Fruit fly (Drosophila melanogaster) whole organism, embryonic: ENCODE results near the gene CG14664.
A peak's percentile ranks its signal among the peaks of the same experiment; 100 is the strongest.

Experiments used
- B-H1 ChIP-seq: fragments of 200-800 bp; sonication (Bioruptor generic); IDR thresholded peaks from 3 replicates; pipeline ENCODE4 v1.3.6; 2022; ENCODE audit warnings: missing biosample characterization, missing genetic modification characterization
- CG1024 ChIP-seq: fragments of 200-800 bp; sonication (Bioruptor generic); IDR thresholded peaks from 2 replicates; pipeline ENCODE4 v1.3.6; 2022; ENCODE audit warnings: missing biosample characterization, missing genetic modification characterization
- CG10431 ChIP-seq: fragments of 200-800 bp; sonication (Bioruptor generic); optimal IDR thresholded peaks from 3 replicates; lab custom pipeline; 2018; ENCODE audit warnings: missing biosample characterization, mild to moderate bottlenecking, missing genetic modification characterization
- CG12155 ChIP-seq: fragments of 200-800 bp; sonication (Bioruptor generic); optimal IDR thresholded peaks from 3 replicates; lab custom pipeline; 2016; ENCODE audit warnings: missing biosample characterization, missing genetic modification characterization
- CG12219 ChIP-seq: fragments of 200-800 bp; sonication (Bioruptor generic); optimal IDR thresholded peaks from 3 replicates; lab custom pipeline; 2018; ENCODE audit warnings: missing biosample characterization, mild to moderate bottlenecking, missing genetic modification characterization
- CG12299 ChIP-seq: fragments of 200-800 bp; sonication (Bioruptor generic); optimal IDR thresholded peaks from 2 replicates; lab custom pipeline; 2018; ENCODE audit warnings: missing biosample characterization, mild to moderate bottlenecking, missing genetic modification characterization
- CG13894 ChIP-seq: fragments of 200-800 bp; sonication (Bioruptor generic); optimal IDR thresholded peaks from 3 replicates; lab custom pipeline; 2018; ENCODE audit warnings: missing biosample characterization, mild to moderate bottlenecking, missing genetic modification characterization, moderate library complexity
- CG1529 ChIP-seq: fragments of 200-800 bp; sonication (Bioruptor generic); optimal IDR thresholded peaks from 3 replicates; lab custom pipeline; 2018; ENCODE audit warnings: missing biosample characterization, missing genetic modification characterization
- CG15514 ChIP-seq: fragments of 200-800 bp; sonication (Bioruptor generic); optimal IDR thresholded peaks from 3 replicates; lab custom pipeline; 2017; ENCODE audit warnings: missing biosample characterization, missing genetic modification characterization, mild to moderate bottlenecking, moderate library complexity, missing genetic modification reagents
- CG1603 ChIP-seq: fragments of 200-800 bp; sonication (Bioruptor generic); optimal IDR thresholded peaks from 2 replicates; lab custom pipeline; 2019; ENCODE audit warnings: missing biosample characterization, mild to moderate bottlenecking, missing genetic modification characterization, moderate library complexity
- CG1647 ChIP-seq: fragments of 200-800 bp; sonication (Bioruptor generic); optimal IDR thresholded peaks from 3 replicates; lab custom pipeline; 2016; ENCODE audit warnings: missing biosample characterization, missing genetic modification characterization
- CG17802 ChIP-seq: fragments of 200-800 bp; sonication (Bioruptor generic); optimal IDR thresholded peaks from 2 replicates; lab custom pipeline; 2018; ENCODE audit warnings: missing biosample characterization, mild to moderate bottlenecking, missing genetic modification characterization, moderate library complexity
- CG2199 ChIP-seq: fragments of 200-800 bp; sonication (Bioruptor generic); IDR thresholded peaks from 3 replicates; pipeline ENCODE4 v1.3.6; 2022; ENCODE audit warnings: missing biosample characterization, missing genetic modification characterization
- CG30020 ChIP-seq: fragments of 200-800 bp; optimal IDR thresholded peaks from 2 replicates; lab custom pipeline; 2019; ENCODE audit warnings: missing biosample characterization, mild to moderate bottlenecking, missing genetic modification characterization, moderate library complexity
- CG31441 ChIP-seq: fragments of 200-800 bp; sonication (Bioruptor generic); IDR thresholded peaks from 2 replicates; pipeline ENCODE4 v1.3.6; 2022; ENCODE audit warnings: missing biosample characterization, missing genetic modification characterization
- CG32532 ChIP-seq: fragments of 200-800 bp; sonication (Bioruptor generic); IDR thresholded peaks from 2 replicates; pipeline ENCODE4 v1.3.6; 2022; ENCODE audit warnings: missing biosample characterization, missing genetic modification characterization
- CG3995 ChIP-seq: fragments of 200-800 bp; sonication (Bioruptor generic); optimal IDR thresholded peaks from 3 replicates; lab custom pipeline; 2016; ENCODE audit warnings: missing biosample characterization, missing genetic modification characterization
- CG7357 ChIP-seq: fragments of 200-800 bp; sonication (Bioruptor generic); IDR thresholded peaks from 3 replicates; pipeline ENCODE4 v1.3.6; 2022; ENCODE audit warnings: missing biosample characterization, missing genetic modification characterization
- Dfd ChIP-seq, 2 experiments: fragments of >200 bp; optimal IDR thresholded peaks; 2 replicates each; lab custom pipeline; 2017; ENCODE audit warnings: missing biosample characterization in 2 of 2, missing genetic modification characterization in 2 of 2
- Dip2 ChIP-seq: fragments of 200-800 bp; sonication (Bioruptor generic); IDR thresholded peaks from 2 replicates; pipeline ENCODE4 v1.3.6; 2022; ENCODE audit warnings: missing biosample characterization, missing genetic modification characterization
- Drgx ChIP-seq: fragments of 200-800 bp; sonication (Bioruptor generic); IDR thresholded peaks from 2 replicates; pipeline ENCODE4 v1.3.6; 2022; ENCODE audit warnings: missing biosample characterization, missing genetic modification characterization
- E2f2 ChIP-seq: fragments of 200-800 bp; sonication (Bioruptor generic); IDR thresholded peaks from 2 replicates; pipeline ENCODE4 v1.3.6; 2022; ENCODE audit warnings: missing biosample characterization, missing genetic modification characterization
- Eip74EF ChIP-seq, 2 experiments: fragments of 200-800 bp in 1 of 2; fragments of >200 bp in 1 of 2; sonication (Bioruptor generic) in 1 of 2; optimal IDR thresholded peaks; 2 replicates each; lab custom pipeline; 2017 to 2019; ENCODE audit warnings: missing biosample characterization in 2 of 2, missing genetic modification characterization in 2 of 2, mild to moderate bottlenecking in 1 of 2, moderate library complexity in 1 of 2
- Elba2 ChIP-seq: fragments of 200-800 bp; sonication (Bioruptor generic); optimal IDR thresholded peaks from 3 replicates; lab custom pipeline; 2016; ENCODE audit warnings: missing biosample characterization, missing genetic modification characterization
- H2.0 ChIP-seq: fragments of 200-800 bp; sonication (Bioruptor generic); IDR thresholded peaks from 2 replicates; pipeline ENCODE4 v1.3.6; 2022; ENCODE audit warnings: missing biosample characterization, missing genetic modification characterization
- HmgZ ChIP-seq: fragments of 200-800 bp; sonication (Bioruptor generic); optimal IDR thresholded peaks from 2 replicates; lab custom pipeline; 2018; ENCODE audit warnings: missing biosample characterization, mild to moderate bottlenecking, missing genetic modification characterization
- MBD-R2 ChIP-seq: fragments of 200-800 bp; sonication (Bioruptor generic); IDR thresholded peaks from 2 replicates; pipeline ENCODE4 v1.3.6; 2022; ENCODE audit warnings: missing biosample characterization, missing genetic modification characterization
- Med ChIP-seq: fragments of 200-800 bp; sonication (Bioruptor generic); peaks from one replicate; lab custom pipeline; 2016; ENCODE audit warnings: missing biosample characterization, missing genetic modification characterization, mild to moderate bottlenecking, inconsistent platforms, moderate library complexity
- Myb ChIP-seq: fragments of 200-800 bp; sonication (Bioruptor generic); optimal IDR thresholded peaks from 2 replicates; lab custom pipeline; 2016; ENCODE audit warnings: missing biosample characterization, missing genetic modification characterization
- NC2α ChIP-seq: fragments of 200-800 bp; sonication (Bioruptor generic); optimal IDR thresholded peaks from 2 replicates; lab custom pipeline; 2016; ENCODE audit warnings: missing biosample characterization, missing genetic modification characterization
- Ptx1 ChIP-seq: fragments of 200-800 bp; sonication (Bioruptor generic); IDR thresholded peaks from 2 replicates; pipeline ENCODE4 v1.3.6; 2022; ENCODE audit warnings: missing biosample characterization, missing genetic modification characterization
- Rx ChIP-seq: fragments of 200-800 bp; sonication (Bioruptor generic); IDR thresholded peaks from 2 replicates; pipeline ENCODE4 v1.3.6; 2022; ENCODE audit warnings: missing biosample characterization, missing genetic modification characterization
- Spps ChIP-seq: fragments of 200-800 bp; sonication (Bioruptor generic); optimal IDR thresholded peaks from 2 replicates; lab custom pipeline; 2018; ENCODE audit warnings: missing biosample characterization, mild to moderate bottlenecking, missing genetic modification characterization
- TFAM ChIP-seq: fragments of 200-800 bp; sonication (Bioruptor generic); optimal IDR thresholded peaks from 2 replicates; lab custom pipeline; 2017; ENCODE audit warnings: missing biosample characterization, missing genetic modification characterization, inconsistent platforms
- aop ChIP-seq: fragments of 200-800 bp; sonication (Bioruptor generic); IDR thresholded peaks from 2 replicates; pipeline ENCODE4 v1.3.6; 2022; ENCODE audit warnings: missing biosample characterization, missing genetic modification characterization
- emc ChIP-seq: fragments of 200-800 bp; sonication (Bioruptor generic); optimal IDR thresholded peaks from 2 replicates; lab custom pipeline; 2016; ENCODE audit warnings: missing biosample characterization, missing genetic modification characterization
- exex ChIP-seq: fragments of 200-800 bp; sonication (Bioruptor generic); optimal IDR thresholded peaks from 4 replicates; lab custom pipeline; 2018; ENCODE audit warnings: missing biosample characterization, mild to moderate bottlenecking, missing genetic modification characterization, moderate library complexity
- gfzf ChIP-seq: fragments of 200-800 bp; sonication (Bioruptor generic); optimal IDR thresholded peaks from 2 replicates; lab custom pipeline; 2016; ENCODE audit warnings: missing biosample characterization, mild to moderate bottlenecking, missing genetic modification characterization, moderate library complexity
- knrl ChIP-seq: fragments of 200-800 bp; sonication (Bioruptor generic); IDR thresholded peaks from 3 replicates; pipeline ENCODE4 v1.3.6; 2022; ENCODE audit warnings: missing biosample characterization, missing genetic modification characterization; ENCODE audit not compliant: partially characterized antibody
- mirr ChIP-seq: fragments of 200-800 bp; sonication (Bioruptor generic); optimal IDR thresholded peaks from 3 replicates; lab custom pipeline; 2018; ENCODE audit warnings: missing biosample characterization, mild to moderate bottlenecking, missing genetic modification characterization
- nom ChIP-seq: fragments of 200-800 bp; sonication (Bioruptor generic); optimal IDR thresholded peaks from 2 replicates; lab custom pipeline; 2017; ENCODE audit warnings: missing biosample characterization, missing genetic modification characterization, mild to moderate bottlenecking, moderate library complexity, missing genetic modification reagents
- pb ChIP-seq: fragments of 200-800 bp; sonication (Bioruptor generic); optimal IDR thresholded peaks from 3 replicates; lab custom pipeline; 2016; ENCODE audit warnings: missing biosample characterization, missing genetic modification characterization
- pum ChIP-seq: fragments of 200-800 bp; sonication (Bioruptor generic); optimal IDR thresholded peaks from 2 replicates; lab custom pipeline; 2016; ENCODE audit warnings: missing biosample characterization, missing genetic modification characterization
- rib ChIP-seq: fragments of 200-800 bp; sonication (Bioruptor generic); IDR thresholded peaks from 2 replicates; pipeline ENCODE4 v1.3.6; 2022; ENCODE audit warnings: missing biosample characterization, missing genetic modification characterization
- row ChIP-seq: fragments of 200-800 bp; sonication (Bioruptor generic); IDR thresholded peaks from 3 replicates; pipeline ENCODE4 v1.3.6; 2022; ENCODE audit warnings: missing biosample characterization, missing genetic modification characterization
- sob ChIP-seq: fragments of 200-800 bp; sonication (Bioruptor generic); IDR thresholded peaks from 2 replicates; pipeline ENCODE4 v1.3.6; 2022; ENCODE audit warnings: missing biosample characterization, missing genetic modification characterization
- ssp ChIP-seq: fragments of 200-800 bp; sonication (Bioruptor generic); IDR thresholded peaks from 2 replicates; pipeline ENCODE4 v1.3.6; 2022; ENCODE audit warnings: missing biosample characterization, missing genetic modification characterization
- sug ChIP-seq: fragments of 200-800 bp; optimal IDR thresholded peaks from 2 replicates; lab custom pipeline; 2019; ENCODE audit warnings: missing biosample characterization, mild to moderate bottlenecking, missing genetic modification characterization, moderate library complexity
- unpg ChIP-seq: fragments of 200-800 bp; sonication (Bioruptor generic); optimal IDR thresholded peaks from 3 replicates; lab custom pipeline; 2018; ENCODE audit warnings: missing biosample characterization, mild to moderate bottlenecking, missing genetic modification characterization, moderate library complexity
- wek ChIP-seq: fragments of 200-800 bp; sonication (Bioruptor generic); optimal IDR thresholded peaks from 3 replicates; lab custom pipeline; 2018; ENCODE audit warnings: missing biosample characterization, mild to moderate bottlenecking, missing genetic modification characterization, moderate library complexity

The CG14664 gene

DNA sequence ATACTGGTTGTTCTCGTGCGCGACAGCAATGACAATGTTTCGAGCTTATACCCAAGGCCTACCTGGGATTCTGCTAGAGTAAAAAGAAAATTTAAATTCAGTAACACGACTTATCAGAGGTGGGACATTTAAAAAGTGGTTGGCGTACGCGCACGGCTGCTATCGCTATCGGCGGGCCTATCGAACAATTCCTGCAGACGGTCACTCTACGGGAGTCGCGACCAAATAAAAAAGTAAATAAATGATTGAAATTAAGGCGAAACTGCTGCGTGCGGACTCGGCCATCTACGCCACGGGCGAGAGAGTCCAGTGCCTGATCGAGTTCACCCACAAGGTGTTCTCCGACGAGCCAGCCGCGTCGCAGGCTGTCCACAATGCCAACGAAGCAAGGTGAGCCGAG lies 4.5 kb upstream of the CG14664 start, which contains the start of the genes Prosbeta2R2 and CG1116 (continued):
- TF ChIP-seq aop (GFP tag; lab: Robert Waterston, UW) (no peak), CG31441 (GFP tag; lab: Robert Waterston, UW) (no peak), CG10431 (GFP tag; lab: Kevin White, UChicago) (no peak), Rx (GFP tag; lab: Robert Waterston, UW) (no peak), unpg (GFP tag; lab: Kevin White, UChicago) (no peak), Ptx1 (GFP tag; lab: Robert Waterston, UW) (no peak), rib (GFP tag; lab: Robert Waterston, UW) (no peak)

dm6 chr3R:5223135-5223534 lies 804 bp upstream of the CG14664 start, which contains the start of gene CG2604:
Gene CG2604 (minus strand): TSS chr3R:5223365.
- TF ChIP-seq E2f2 (GFP tag; lab: Robert Waterston, UW) (no peak), TFAM (GFP tag; lab: Kevin White, UChicago) (no peak), Med (peak; percentile 74), Spps (tag; lab: Kevin White, UChicago) (no peak), NC2α (no peak), CG1603 (tag; lab: Kevin White, UChicago) (peak; percentile 31), pb (GFP tag; lab: Kevin White, UChicago) (no peak), Drgx (GFP tag; lab: Robert Waterston, UW) (peak; percentile 50), CG12155 (GFP tag; lab: Kevin White, UChicago) (no peak), CG32532 (0 out of 2 replicates have a peak, but pooled peaks have one; percentile 44), CG3995 (GFP tag; lab: Kevin White, UChicago) (peak; percentile 65), HmgZ (tag; lab: Kevin White, UChicago) (peak; percentile 10), CG7357 (GFP tag; lab: Robert Waterston, UW) (peak; percentile 92), sob (GFP tag; lab: Robert Waterston, UW) (0 out of 2 replicates have a peak, but pooled peaks have one; percentile 13), Dip2 (GFP tag; lab: Robert Waterston, UW) (no peak), CG15514 (peak; percentile 61), Dfd (GFP tag; optimal IDR thresholded peaks at IDR 0.05; lab: Kevin White, UChicago) (peak in 1 of 2 experiments; percentile 28), gfzf (GFP tag; lab: Kevin White, UChicago) (peak; percentile 31), CG2199 (0 out of 3 replicates have a peak, but pooled peaks have one; percentile 28), exex (tag; lab: Kevin White, UChicago) (peak; percentile 49), sug (tag; lab: Kevin White, UChicago) (peak; percentile 23), CG17802 (tag; lab: Kevin White, UChicago) (peak; percentile 55), Myb (GFP tag; lab: Kevin White, UChicago) (peak; percentile 23), row (GFP tag; lab: Robert Waterston, UW) (peak; percentile 68), knrl (GFP tag; lab: Robert Waterston, UW) (no peak), CG13894 (tag; lab: Kevin White, UChicago) (no peak), pum (GFP tag; lab: Kevin White, UChicago) (no peak), Elba2 (peak; percentile 50), ssp (GFP tag; lab: Robert Waterston, UW) (peak; percentile 94), mirr (peak; percentile 31), CG12219 (GFP tag; lab: Kevin White, UChicago) (no peak), CG1647 (GFP tag; lab: Kevin White, UChicago) (no peak), B-H1 (GFP tag; lab: Robert Waterston, UW) (no peak), CG12299 (tag; lab: Kevin White, UChicago) (no peak), wek (GFP tag; lab: Kevin White, UChicago) (peak; percentile 87), CG30020 (tag; lab: Kevin White, UChicago) (peak; percentile 79), H2.0 (GFP tag; lab: Robert Waterston, UW) (no peak), nom (GFP tag; lab: Kevin White, UChicago) (peak; percentile 86), CG1024 (peak; percentile 53), emc (GFP tag; lab: Kevin White, UChicago) (no peak), CG1529 (GFP tag; lab: Kevin White, UChicago) (no peak), MBD-R2 (GFP tag; lab: Robert Waterston, UW) (peak; percentile 29; the same call in 1 of the 2 replicates), Eip74EF (GFP tag; optimal IDR thresholded peaks at IDR 0.05; lab: Kevin White, UChicago) (peak in 1 of 2 experiments; percentile 57)
